Worm (Caenorhabditis elegans): ENCODE measurements around the gene hst-2.
A peak's percentile ranks its signal among the peaks of the same experiment; 100 is the strongest.

hst-2 gene

DNA sequence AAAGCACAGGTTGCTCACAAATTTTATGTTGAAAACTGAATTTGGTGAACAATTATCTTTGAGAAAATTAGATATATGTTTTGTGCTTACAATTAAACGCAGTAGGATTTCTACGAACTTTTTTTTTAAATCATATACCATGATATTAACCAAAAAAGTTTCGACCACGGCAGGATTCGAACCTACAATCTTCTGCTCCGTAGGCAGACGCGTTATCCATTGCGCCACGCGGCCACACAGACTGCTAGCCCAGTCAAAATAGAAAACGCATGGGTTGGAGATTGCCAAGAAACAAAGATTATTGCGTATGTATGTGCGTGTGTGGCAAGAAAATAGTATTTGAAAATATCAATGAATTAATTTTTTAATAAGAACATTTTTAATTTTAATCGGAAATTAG, 45.5 kb upstream of the hst-2 start (continued):
- TF ChIP-seq elt-2 (tag; optimal IDR thresholded peaks at IDR 0.05) (peak; percentile 28), snpc-4 (tag; optimal IDR thresholded peaks at IDR 0.05) (peak; percentile 24), jun-1 (tag; optimal IDR thresholded peaks at IDR 0.05) (peak; percentile 9), swsn-7 (tag; optimal IDR thresholded peaks at IDR 0.05) (peak; percentile 61), blmp-1 (tag; optimal IDR thresholded peaks at IDR 0.05) (peak; percentile 23), dpl-1 (GFP tag; optimal IDR thresholded peaks at IDR 0.05) (peak in 1 of 3 experiments; percentile 15), pax-3 (tag; optimal IDR thresholded peaks at IDR 0.05) (no peak), nhr-19 (GFP tag; conservative IDR thresholded peaks at IDR 0.05) (peak; percentile 67), fkh-8 (tag; optimal IDR thresholded peaks at IDR 0.05) (peak; percentile 55), ceh-82 (tag; optimal IDR thresholded peaks at IDR 0.05) (peak in 2 of 3 experiments; percentile 19 to 25), isw-1 (GFP tag; IDR thresholded peaks at IDR 0.05) (no peak), skn-1 (tag; optimal IDR thresholded peaks at IDR 0.05) (peak; percentile 52), lin-35 (GFP tag; optimal IDR thresholded peaks at IDR 0.05) (peak in 1 of 2 experiments; percentile 60), nhr-47 (tag; optimal IDR thresholded peaks at IDR 0.05) (peak; percentile 74), snu-23 (GFP tag; optimal IDR thresholded peaks at IDR 0.05) (peak; percentile 81), rnt-1 (tag; optimal IDR thresholded peaks at IDR 0.05) (peak; percentile 41), fos-1 (tag; optimal IDR thresholded peaks at IDR 0.05) (peak; percentile 46), elt-3 (tag; optimal IDR thresholded peaks at IDR 0.05) (peak in 2 of 6 experiments; percentile 12 to 25), irx-1 (tag; optimal IDR thresholded peaks at IDR 0.05) (peak; percentile 12), sox-4 (tag; optimal IDR thresholded peaks at IDR 0.05) (peak; percentile 22), xbp-1 (tag; optimal IDR thresholded peaks at IDR 0.05) (peak; percentile 55)

DNA sequence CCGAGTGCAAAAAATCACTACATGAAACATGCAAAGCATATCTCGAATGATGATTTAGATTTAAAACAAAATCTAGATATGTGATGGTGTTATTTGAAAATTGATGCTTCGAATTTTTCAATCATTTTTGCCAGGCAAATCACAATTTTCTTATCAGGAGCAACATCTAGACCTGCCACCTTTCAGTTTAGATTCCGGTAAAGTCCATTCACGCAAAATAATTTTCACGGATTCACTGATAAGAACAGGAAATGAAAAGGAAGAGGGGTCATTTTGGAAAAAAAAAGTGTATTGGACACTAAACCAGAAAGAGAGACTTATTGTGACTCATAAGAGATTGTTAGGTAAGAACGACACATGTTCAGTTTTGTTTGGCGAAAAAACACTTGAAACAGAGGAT, 45.0 kb upstream of the hst-2 start:
- no peak for TF ChIP-seq ztf-4 (tag; optimal IDR thresholded peaks at IDR 0.05)
- TF ChIP-seq lir-3 (tag; optimal IDR thresholded peaks at IDR 0.05; ENCODE audit: poor library complexity) = no peak
- TF ChIP-seq elt-2 (tag; optimal IDR thresholded peaks at IDR 0.05) = peak; percentile 66

DNA sequence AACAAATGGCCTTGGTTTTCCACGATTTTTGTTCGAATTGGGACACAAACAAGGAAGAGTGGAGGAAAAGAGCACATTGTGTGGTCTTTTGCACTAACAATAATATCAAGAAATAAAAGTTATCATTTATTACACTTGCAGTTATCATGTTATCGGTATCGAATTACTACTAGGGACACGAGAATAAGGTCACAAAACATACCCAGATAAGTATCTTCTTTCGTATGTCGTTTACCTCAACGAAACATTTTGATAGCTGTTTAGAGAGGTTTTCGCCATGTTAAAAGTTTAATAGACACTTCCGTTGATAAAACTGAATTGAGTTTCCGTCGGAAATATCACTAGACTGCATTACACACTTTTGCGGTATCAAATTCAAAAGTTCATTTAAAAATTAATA, 44.0 kb upstream of the hst-2 start:
- TF ChIP-seq ztf-11 (tag; optimal IDR thresholded peaks at IDR 0.05) (no peak), elt-3 (tag; optimal IDR thresholded peaks at IDR 0.05) (peak in 4 of 6 experiments; percentile 31 to 53 (median 37)), lin-14 (GFP tag; optimal IDR thresholded peaks at IDR 0.05) (peak; percentile 50), nhr-20 (tag; optimal IDR thresholded peaks at IDR 0.05) (peak; percentile 13), ztf-4 (tag; optimal IDR thresholded peaks at IDR 0.05) (no peak), nhr-71 (tag; optimal IDR thresholded peaks at IDR 0.05) (peak; percentile 11), elt-2 (tag; optimal IDR thresholded peaks at IDR 0.05) (peak; percentile 91), jun-1 (tag; optimal IDR thresholded peaks at IDR 0.05) (peak; percentile 2)

ce11 chrX:11249392-11249791, 42.4 kb upstream of the hst-2 start:
- TF ChIP-seq fkh-8 (tag; optimal IDR thresholded peaks at IDR 0.05) (peak; percentile 4), lin-14 (GFP tag; optimal IDR thresholded peaks at IDR 0.05) (peak; percentile 13), unc-30 (tag; optimal IDR thresholded peaks at IDR 0.05) (no peak), efl-1 (optimal IDR thresholded peaks at IDR 0.05) (no peak), efl-1 (GFP tag; optimal IDR thresholded peaks at IDR 0.05 in 1 of 2) (peak in 1 of 2 experiments; percentile 55), blmp-1 (tag; optimal IDR thresholded peaks at IDR 0.05) (peak; percentile 60)

DNA sequence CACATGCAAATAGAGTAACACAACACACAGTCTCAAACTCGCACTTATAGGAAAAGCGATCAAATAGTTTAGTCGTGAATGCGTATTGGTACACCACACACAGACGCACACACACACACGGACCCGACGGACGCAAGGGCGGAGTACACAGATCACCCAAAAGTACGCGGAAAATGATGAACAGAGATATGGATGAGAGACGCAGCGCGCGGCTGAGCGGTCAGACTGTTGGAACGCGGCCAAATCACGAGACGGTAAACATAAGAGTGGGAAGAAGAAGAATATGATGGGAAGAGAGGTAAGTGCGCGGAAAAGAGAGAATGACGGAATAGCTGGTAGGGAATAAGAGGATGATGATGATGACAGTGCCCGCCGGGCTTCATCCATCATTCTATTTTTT, 41.1 kb upstream of the hst-2 start:
- TF ChIP-seq nhr-71 (tag; optimal IDR thresholded peaks at IDR 0.05) (peak; percentile 48), C34B4.2 (tag; optimal IDR thresholded peaks at IDR 0.05) (no peak), ceh-88 (GFP tag; IDR thresholded peaks at IDR 0.05) (no peak), ceh-8 (GFP tag; optimal IDR thresholded peaks at IDR 0.05) (no peak), snu-23 (GFP tag; optimal IDR thresholded peaks at IDR 0.05) (peak; percentile 3), ztf-11 (tag; optimal IDR thresholded peaks at IDR 0.05) (no peak), fos-1 (tag; optimal IDR thresholded peaks at IDR 0.05) (no peak), hpl-2 (GFP tag; optimal IDR thresholded peaks at IDR 0.05) (no peak), mab-9 (GFP tag; IDR thresholded peaks at IDR 0.05) (no peak), ceh-63 (GFP tag; optimal IDR thresholded peaks at IDR 0.05) (no peak), unc-62 (GFP tag; optimal IDR thresholded peaks at IDR 0.05) (no peak), lin-15B (tag; optimal IDR thresholded peaks at IDR 0.05) (no peak), nhr-19 (GFP tag; conservative IDR thresholded peaks at IDR 0.05) (no peak), skn-1 (tag; optimal IDR thresholded peaks at IDR 0.05) (no peak), sup-37 (GFP tag; optimal IDR thresholded peaks at IDR 0.05) (no peak), nhr-47 (tag; optimal IDR thresholded peaks at IDR 0.05) (peak; percentile 19), tlp-1 (tag; optimal IDR thresholded peaks at IDR 0.05) (no peak), lin-35 (GFP tag; optimal IDR thresholded peaks at IDR 0.05) (no peak), snpc-4 (tag; optimal IDR thresholded peaks at IDR 0.05) (no peak), vab-15 (tag; optimal IDR thresholded peaks at IDR 0.05) (no peak), ztf-4 (tag; optimal IDR thresholded peaks at IDR 0.05) (peak; percentile 11), blmp-1 (tag; optimal IDR thresholded peaks at IDR 0.05) (peak; percentile 78), dpl-1 (GFP tag; optimal IDR thresholded peaks at IDR 0.05) (no peak), dsc-1 (tag; optimal IDR thresholded peaks at IDR 0.05) (no peak), pax-3 (tag; optimal IDR thresholded peaks at IDR 0.05) (no peak), C16A3.4 (tag; optimal IDR thresholded peaks at IDR 0.05) (no peak)
